Worm (Caenorhabditis elegans): ENCODE results near the gene hrde-2.

Gene hrde-2

ce11 chrV:15004800-15005199 is at the start of gene hrde-2:
Gene hrde-2, plus strand, starts transcription at chrV:15005100.
- no peak for TF ChIP-seq ceh-43 (GFP tag; optimal IDR thresholded peaks at IDR 0.05)
- no peak for TF ChIP-seq drap-1 (GFP tag; optimal IDR thresholded peaks at IDR 0.05)
- no peak for TF ChIP-seq unc-120 (tag; optimal IDR thresholded peaks at IDR 0.05; ENCODE audit: poor library complexity, severe bottlenecking)
- no peak for TF ChIP-seq mab-5 (tag; optimal IDR thresholded peaks at IDR 0.05)
- no peak for TF ChIP-seq ztf-11 (tag; optimal IDR thresholded peaks at IDR 0.05)
- TF ChIP-seq elt-3 (tag; optimal IDR thresholded peaks at IDR 0.05), result no peak
- no peak for TF ChIP-seq nhr-237 (tag; optimal IDR thresholded peaks at IDR 0.05)
- no peak for TF ChIP-seq lsy-2 (tag; optimal IDR thresholded peaks at IDR 0.05)
- no peak for TF ChIP-seq unc-39 (tag; optimal IDR thresholded peaks at IDR 0.05)
- TF ChIP-seq pha-4 (tag; optimal IDR thresholded peaks at IDR 0.05), result no peak
- no peak for TF ChIP-seq mep-1 (tag; optimal IDR thresholded peaks at IDR 0.05)
- no peak for TF ChIP-seq tbx-8 (GFP tag; optimal IDR thresholded peaks at IDR 0.05)

ce11 chrV:14955676-14956075 is 49.2 kb upstream of the hrde-2 start, which contains the start of gene F02D8.9:
Gene F02D8.9, minus strand, starts transcription at chrV:14955776.
- TF ChIP-seq ztf-11 (tag; optimal IDR thresholded peaks at IDR 0.05) (no peak), lin-32 (GFP tag; optimal IDR thresholded peaks at IDR 0.05) (no peak), hlh-1 (tag; optimal IDR thresholded peaks at IDR 0.05) (no peak), ces-1 (GFP tag; optimal IDR thresholded peaks at IDR 0.05) (no peak), unc-62 (GFP tag; optimal IDR thresholded peaks at IDR 0.05) (no peak), unc-120 (tag; optimal IDR thresholded peaks at IDR 0.05; ENCODE audit: poor library complexity, severe bottlenecking) (no peak), nhr-2 (tag; optimal IDR thresholded peaks at IDR 0.05) (no peak), mep-1 (tag; optimal IDR thresholded peaks at IDR 0.05) (no peak)

- TF ChIP-seq flh-1 (GFP tag; optimal IDR thresholded peaks at IDR 0.05) (no peak), nhr-237 (tag; optimal IDR thresholded peaks at IDR 0.05) (no peak), snpc-4 (tag; optimal IDR thresholded peaks at IDR 0.05) (no peak), elt-1 (tag; optimal IDR thresholded peaks at IDR 0.05; ENCODE audit: borderline replicate concordance, insufficient read depth) (no peak), hlh-1 (tag; optimal IDR thresholded peaks at IDR 0.05) (no peak), lsy-2 (tag; optimal IDR thresholded peaks at IDR 0.05) (no peak), nhr-76 (tag; optimal IDR thresholded peaks at IDR 0.05) (no peak), ham-2 (GFP tag; optimal IDR thresholded peaks at IDR 0.05) (no peak), ces-1 (GFP tag; optimal IDR thresholded peaks at IDR 0.05) (no peak)
Measured at ce11 chrV:14971136-14971535, 33.8 kb upstream of the hrde-2 start, which contains the start of gene nlp-59. Gene nlp-59, plus strand, starts transcription at chrV:14971436.

ce11 chrV:14978205-14978751 is 26.6 kb upstream of the hrde-2 start, which contains the start of the genes grd-12 and F02D8.1:
Gene grd-12, plus strand, starts transcription at chrV:14978505.
Gene F02D8.1, minus strand, starts transcription at chrV:14978701.
- no peak for TF ChIP-seq hlh-1 (tag; optimal IDR thresholded peaks at IDR 0.05)

ce11 chrV:14979937-14980336 is 25.0 kb upstream of the hrde-2 start, which contains the start of gene xbx-1:
Gene xbx-1, plus strand, starts transcription at chrV:14980237.
- no peak for TF ChIP-seq zip-8 (tag; optimal IDR thresholded peaks at IDR 0.05)
- no peak for TF ChIP-seq nhr-12 (tag; optimal IDR thresholded peaks at IDR 0.05)
- no peak for TF ChIP-seq lin-32 (GFP tag; optimal IDR thresholded peaks at IDR 0.05)
- no peak for TF ChIP-seq tbx-8 (GFP tag; optimal IDR thresholded peaks at IDR 0.05)
- no peak for TF ChIP-seq unc-62 (GFP tag; optimal IDR thresholded peaks at IDR 0.05)

ce11 chrV:14984593-14984992 is 20.3 kb upstream of the hrde-2 start, which contains the start of gene F02D8.4:
Gene F02D8.4, plus strand, starts transcription at chrV:14984893.
- TF ChIP-seq hlh-1 (tag; optimal IDR thresholded peaks at IDR 0.05) (no peak), sem-2 (GFP tag; optimal IDR thresholded peaks at IDR 0.05) (no peak), ztf-11 (tag; optimal IDR thresholded peaks at IDR 0.05) (no peak), nhr-2 (tag; optimal IDR thresholded peaks at IDR 0.05) (no peak), M03D4.4 (tag; optimal IDR thresholded peaks at IDR 0.05) (no peak), flh-1 (GFP tag; optimal IDR thresholded peaks at IDR 0.05) (no peak), unc-62 (GFP tag; optimal IDR thresholded peaks at IDR 0.05) (no peak), blmp-1 (tag; optimal IDR thresholded peaks at IDR 0.05) (no peak), mls-2 (tag; optimal IDR thresholded peaks at IDR 0.05) (no peak), snpc-4 (tag; optimal IDR thresholded peaks at IDR 0.05) (no peak), ceh-83 (GFP tag; optimal IDR thresholded peaks at IDR 0.05) (no peak), ceh-39 (tag; optimal IDR thresholded peaks at IDR 0.05) (no peak)

Data from whole organism, mixed stage, embryonic.